Worm (Caenorhabditis elegans) whole organism, late embryonic: Measurements from ENCODE around the gene nfm-1.

Experiments
- ceh-18 ChIP-seq: sonication (generic microtip); optimal IDR thresholded peaks from 2 replicates; lab custom pipeline; 2016; ENCODE audit warnings: missing genetic modification characterization, missing compliant biosample characterization
- dmd-4 ChIP-seq: sonication (generic microtip); optimal IDR thresholded peaks from 2 replicates; lab custom pipeline; 2016; ENCODE audit warnings: borderline replicate concordance, missing genetic modification characterization, missing compliant biosample characterization
- nfya-1 ChIP-seq: sonication (generic microtip); optimal IDR thresholded peaks from 2 replicates; lab custom pipeline; 2017; ENCODE audit warnings: missing genetic modification characterization, mild to moderate bottlenecking, missing compliant biosample characterization, antibody characterized with exemption, moderate library complexity
- nhr-11 ChIP-seq: fragments of 150-350 bp; optimal IDR thresholded peaks from 2 replicates; lab custom pipeline; 2014; ENCODE audit warnings: missing biosample characterization, missing genetic modification characterization
- pat-9 ChIP-seq: fragments of 200-800 bp; sonication (Bioruptor generic); optimal IDR thresholded peaks from 2 replicates; lab custom pipeline; 2018; ENCODE audit warnings: mild to moderate bottlenecking, missing genetic modification characterization, moderate library complexity, missing compliant biosample characterization
- pax-1 ChIP-seq: fragments of 150-350 bp; optimal IDR thresholded peaks from 2 replicates; lab custom pipeline; 2014; ENCODE audit warnings: missing biosample characterization, missing genetic modification characterization
- ttx-3 ChIP-seq: sonication (generic microtip); optimal IDR thresholded peaks from 2 replicates; lab custom pipeline; 2016; ENCODE audit warnings: missing genetic modification reagents, missing genetic modification characterization, missing compliant biosample characterization

ce11 chrIII:6194480-6194879 is 35.2 kb downstream of the nfm-1 start, which contains the start of gene ugt-66:
- no peak for TF ChIP-seq nfya-1
- no peak for TF ChIP-seq ttx-3 (tag; lab: Kevin White, UChicago)
- no peak for TF ChIP-seq ceh-18 (tag; lab: Kevin White, UChicago)
- TF ChIP-seq dmd-4 (tag; lab: Kevin White, UChicago) = no peak
- TF ChIP-seq pax-1 (tag; lab: Kevin White, UChicago) = no peak
- no peak for TF ChIP-seq pat-9 (tag; lab: Kevin White, UChicago)
- TF ChIP-seq nhr-11 (tag; lab: Kevin White, UChicago) = no peak
